Worm (Caenorhabditis elegans) whole organism, L1 larva: ENCODE data around the gene C27B7.9.

Experiments
- blmp-1 ChIP-seq: fragments of 150-350 bp; optimal IDR thresholded peaks from 2 replicates; lab custom pipeline; 2014; ENCODE audit warnings: missing biosample characterization, missing genetic modification characterization
- fkh-10 ChIP-seq: sonication (generic microtip); optimal IDR thresholded peaks from 2 replicates; lab custom pipeline; 2017; ENCODE audit warnings: missing biosample characterization, missing genetic modification reagents, missing genetic modification characterization
- hlh-17 ChIP-seq: fragments of 200-800 bp; sonication (Bioruptor generic); optimal IDR thresholded peaks from 2 replicates; lab custom pipeline; 2018; ENCODE audit warnings: missing genetic modification characterization, mild to moderate bottlenecking, missing compliant biosample characterization, moderate library complexity, borderline replicate concordance
- lin-15B ChIP-seq: fragments of 150-350 bp; sonication (generic microtip); optimal IDR thresholded peaks from 3 replicates; lab custom pipeline; 2014; ENCODE audit warnings: missing biosample characterization, missing genetic modification characterization
- mef-2 ChIP-seq: fragments of 150-350 bp; optimal IDR thresholded peaks from 2 replicates; lab custom pipeline; 2014; ENCODE audit warnings: missing biosample characterization, missing genetic modification characterization
- nhr-77 ChIP-seq: fragments of 150-350 bp; optimal IDR thresholded peaks from 2 replicates; lab custom pipeline; 2014; ENCODE audit warnings: missing biosample characterization, missing genetic modification characterization
- snu-23 ChIP-seq: sonication (generic microtip); optimal IDR thresholded peaks from 2 replicates; lab custom pipeline; 2016; ENCODE audit warnings: missing genetic modification characterization, missing compliant biosample characterization

ce11 chrIV:8881181-8881580 is 34.7 kb downstream of the C27B7.9 start, which contains the start of gene C09G9.8:
- TF ChIP-seq snu-23 (GFP tag; lab: Kevin White, UChicago) (no peak), fkh-10 (GFP tag; lab: Kevin White, UChicago) (no peak), nhr-77 (tag; lab: Kevin White, UChicago) (no peak), blmp-1 (no peak), lin-15B (tag; lab: Kevin White, UChicago) (no peak), mef-2 (no peak), hlh-17 (GFP tag; lab: Kevin White, UChicago) (no peak)
